Worm (Caenorhabditis elegans) whole organism, mixed stage, embryonic: ENCODE measurements around the gene ifo-1.

Source experiments
- M03D4.4 ChIP-seq: sonication (generic microtip); optimal IDR thresholded peaks from 2 replicates; lab custom pipeline; 2017; ENCODE audit warnings: mild to moderate bottlenecking, missing genetic modification characterization, missing compliant biosample characterization
- bed-3 ChIP-seq: fragments of 200-800 bp; sonication (Bioruptor generic); optimal IDR thresholded peaks from 3 replicates; lab custom pipeline; 2018; ENCODE audit warnings: mild to moderate bottlenecking, missing genetic modification characterization, moderate library complexity, missing compliant biosample characterization
- ceh-43 ChIP-seq: fragments of 200-800 bp; sonication (Bioruptor generic); optimal IDR thresholded peaks from 2 replicates; lab custom pipeline; 2018; ENCODE audit warnings: mild to moderate bottlenecking, missing genetic modification characterization, moderate library complexity, missing compliant biosample characterization
- ceh-83 ChIP-seq: fragments of 200-800 bp; sonication (Bioruptor generic); optimal IDR thresholded peaks from 2 replicates; lab custom pipeline; 2018; ENCODE audit warnings: mild to moderate bottlenecking, missing genetic modification characterization, missing compliant biosample characterization
- drap-1 ChIP-seq: fragments of 200-800 bp; sonication (Bioruptor generic); optimal IDR thresholded peaks from 3 replicates; lab custom pipeline; 2018; ENCODE audit warnings: mild to moderate bottlenecking, missing genetic modification characterization, missing compliant biosample characterization
- elt-1 ChIP-seq: sonication (generic microtip); optimal IDR thresholded peaks from 2 replicates; lab custom pipeline; 2017; ENCODE audit warnings: missing genetic modification characterization, mild to moderate bottlenecking, missing compliant biosample characterization, antibody characterized with exemption, moderate library complexity, borderline replicate concordance; ENCODE audit not compliant: insufficient read depth
- ham-2 ChIP-seq: fragments of 200-800 bp; sonication (Bioruptor generic); optimal IDR thresholded peaks from 2 replicates; lab custom pipeline; 2018; ENCODE audit warnings: mild to moderate bottlenecking, missing genetic modification characterization, missing compliant biosample characterization
- lin-13 ChIP-seq: fragments of 150-350 bp; optimal IDR thresholded peaks from 2 replicates; lab custom pipeline; 2014; ENCODE audit warnings: missing biosample characterization, missing genetic modification characterization
- mab-5 ChIP-seq: fragments of 150-350 bp; optimal IDR thresholded peaks from 2 replicates; lab custom pipeline; 2014; ENCODE audit warnings: missing biosample characterization, missing genetic modification characterization
- snpc-4 ChIP-seq: fragments of 150-350 bp; optimal IDR thresholded peaks from 2 replicates; lab custom pipeline; 2014; ENCODE audit warnings: missing biosample characterization, missing genetic modification characterization
- sptf-1 ChIP-seq: sonication (generic microtip); optimal IDR thresholded peaks from 2 replicates; lab custom pipeline; 2017; ENCODE audit warnings: mild to moderate bottlenecking, missing genetic modification characterization, moderate library complexity, missing compliant biosample characterization
- unc-39 ChIP-seq: fragments of 150-350 bp; optimal IDR thresholded peaks from 2 replicates; lab custom pipeline; 2014; ENCODE audit warnings: missing biosample characterization, missing genetic modification characterization
- unc-62 ChIP-seq: fragments of 150-350 bp; optimal IDR thresholded peaks from 2 replicates; lab custom pipeline; 2014; ENCODE audit warnings: missing biosample characterization, missing genetic modification reagents, missing genetic modification characterization
- ztf-11 ChIP-seq: fragments of 150-350 bp; optimal IDR thresholded peaks from 2 replicates; lab custom pipeline; 2014; ENCODE audit warnings: missing biosample characterization, missing genetic modification characterization

- TF ChIP-seq lin-13 (tag; lab: Kevin White, UChicago) (no peak), elt-1 (tag; lab: Kevin White, UChicago) (no peak), mab-5 (no peak), unc-39 (tag; lab: Kevin White, UChicago) (no peak), ceh-43 (GFP tag; lab: Kevin White, UChicago) (no peak), ztf-11 (tag; lab: Kevin White, UChicago) (no peak), snpc-4 (tag; lab: Kevin White, UChicago) (no peak), ham-2 (no peak), unc-62 (no peak), ceh-83 (GFP tag; lab: Kevin White, UChicago) (no peak), bed-3 (GFP tag; lab: Kevin White, UChicago) (no peak), M03D4.4 (tag; lab: Kevin White, UChicago) (no peak), sptf-1 (no peak), drap-1 (no peak)
Measured at ce11 chrIV:7346751-7347150, 20.3 kb upstream of the ifo-1 start, which contains the start of gene daf-42.
